Worm (Caenorhabditis elegans) whole organism, young adult: ENCODE results near the gene T14B4.1.

Experiments used
- B0336.3 ChIP-seq: fragments of 200-800 bp; sonication (Bioruptor generic); IDR thresholded peaks from 2 replicates; pipeline ENCODE4 v1.3.6; 2022; ENCODE audit warnings: missing genetic modification characterization, missing compliant biosample characterization
- D2030.7 ChIP-seq: fragments of 200-800 bp; sonication (Bioruptor generic); IDR thresholded peaks from 2 replicates; pipeline ENCODE4 v1.3.6; 2022; ENCODE audit warnings: missing genetic modification reagents, missing genetic modification characterization, missing compliant biosample characterization
- F10E7.11 ChIP-seq: sonication (generic microtip); optimal IDR thresholded peaks from 2 replicates; lab custom pipeline; 2017; ENCODE audit warnings: mild to moderate bottlenecking, missing genetic modification characterization, moderate library complexity, missing compliant biosample characterization
- F33H1.4 ChIP-seq: fragments of 200-800 bp; sonication (Bioruptor generic); IDR thresholded peaks from 2 replicates; pipeline ENCODE4 v1.3.6; 2022; ENCODE audit warnings: missing genetic modification reagents, missing genetic modification characterization, missing compliant biosample characterization
- F39B2.1 ChIP-seq: fragments of 200-800 bp; sonication (Bioruptor generic); IDR thresholded peaks from 2 replicates; pipeline ENCODE4 v1.3.6; 2022; ENCODE audit warnings: missing genetic modification reagents, missing genetic modification characterization, missing compliant biosample characterization
- F57A8.1 ChIP-seq: fragments of 200-800 bp; sonication (Bioruptor generic); optimal IDR thresholded peaks from 2 replicates; lab custom pipeline; 2018; ENCODE audit warnings: mild to moderate bottlenecking, missing genetic modification characterization, moderate library complexity, missing compliant biosample characterization
- F57C9.4 ChIP-seq: sonication (generic microtip); optimal IDR thresholded peaks from 2 replicates; lab custom pipeline; 2017; ENCODE audit warnings: mild to moderate bottlenecking, missing genetic modification characterization, missing compliant biosample characterization
- K11D2.4 ChIP-seq: fragments of 200-800 bp; sonication (Bioruptor generic); IDR thresholded peaks from 2 replicates; pipeline ENCODE4 v1.3.6; 2022; ENCODE audit warnings: missing genetic modification reagents, missing genetic modification characterization, missing compliant biosample characterization
- K12H6.12 ChIP-seq: fragments of 200-800 bp; sonication (Bioruptor generic); optimal IDR thresholded peaks from 2 replicates; lab custom pipeline; 2018; ENCODE audit warnings: mild to moderate bottlenecking, missing genetic modification characterization, missing compliant biosample characterization
- Y67H2A.10 ChIP-seq: fragments of 200-800 bp; sonication (Bioruptor generic); conservative IDR thresholded peaks from 2 replicates; pipeline ENCODE4 v1.3.6; 2022; ENCODE audit warnings: missing genetic modification reagents, missing genetic modification characterization, missing compliant biosample characterization
- ZK185.1 ChIP-seq: sonication (generic microtip); optimal IDR thresholded peaks from 2 replicates; lab custom pipeline; 2016; ENCODE audit warnings: mild to moderate bottlenecking, missing genetic modification characterization, missing compliant biosample characterization; ENCODE audit not compliant: poor library complexity, severe bottlenecking
- aptf-2 ChIP-seq: fragments of 200-800 bp; sonication (Bioruptor generic); conservative IDR thresholded peaks from 2 replicates; pipeline ENCODE4 v1.3.6; 2022; ENCODE audit warnings: missing genetic modification reagents, missing genetic modification characterization, missing compliant biosample characterization
- attf-3 ChIP-seq: fragments of 200-800 bp; sonication (Bioruptor generic); conservative IDR thresholded peaks from 2 replicates; pipeline ENCODE4 v1.3.6; 2022; ENCODE audit warnings: missing genetic modification reagents, missing genetic modification characterization, missing compliant biosample characterization
- chd-7 ChIP-seq: sonication (generic microtip); optimal IDR thresholded peaks from 2 replicates; lab custom pipeline; 2016; ENCODE audit warnings: mild to moderate bottlenecking, missing genetic modification characterization, moderate library complexity, missing compliant biosample characterization
- gei-17 ChIP-seq: fragments of 200-800 bp; sonication (Bioruptor generic); optimal IDR thresholded peaks from 2 replicates; lab custom pipeline; 2018; ENCODE audit warnings: mild to moderate bottlenecking, missing genetic modification characterization, missing compliant biosample characterization
- hlh-12 ChIP-seq: sonication (generic microtip); optimal IDR thresholded peaks from 2 replicates; lab custom pipeline; 2016; ENCODE audit warnings: missing genetic modification characterization, missing compliant biosample characterization
- hlh-26 ChIP-seq: fragments of 200-800 bp; sonication (Bioruptor generic); conservative IDR thresholded peaks from 2 replicates; pipeline ENCODE4 v1.3.6; 2022; ENCODE audit warnings: missing genetic modification reagents, missing genetic modification characterization, missing compliant biosample characterization
- hmg-20 ChIP-seq: fragments of 200-800 bp; sonication (Bioruptor generic); IDR thresholded peaks from 2 replicates; pipeline ENCODE4 v1.3.6; 2022; ENCODE audit warnings: missing genetic modification reagents, missing genetic modification characterization, missing compliant biosample characterization
- hrde-1 ChIP-seq: sonication (generic microtip); optimal IDR thresholded peaks from 2 replicates; lab custom pipeline; 2016; ENCODE audit warnings: missing genetic modification characterization, mild to moderate bottlenecking, missing compliant biosample characterization, moderate library complexity, missing genotype, missing genetic modification reagents, borderline replicate concordance
- let-607 ChIP-seq, 2 experiments: fragments of 200-800 bp in 1 of 2; sonication (Bioruptor generic) in 1 of 2; sonication (generic microtip) in 1 of 2; optimal IDR thresholded peaks; 2 replicates each; lab custom pipeline; 2016 to 2018; ENCODE audit warnings: mild to moderate bottlenecking in 2 of 2, missing compliant biosample characterization in 2 of 2, missing genetic modification characterization in 2 of 2, moderate library complexity in 2 of 2, missing genotype in 1 of 2
- lin-26 ChIP-seq: fragments of 200-800 bp; sonication (Bioruptor generic); IDR thresholded peaks from 2 replicates; pipeline ENCODE4 v1.3.6; 2022; ENCODE audit warnings: missing genetic modification reagents, missing genetic modification characterization, missing compliant biosample characterization
- lin-35 ChIP-seq, 3 experiments: fragments of 150-350 bp in 2 of 3; sonication (generic microtip) in 1 of 3; optimal IDR thresholded peaks; 2 replicates each; lab custom pipeline; 2014 to 2018; ENCODE audit warnings: missing biosample characterization in 3 of 3, missing genetic modification characterization in 3 of 3, missing genetic modification reagents in 3 of 3
- lin-40 ChIP-seq: sonication (generic microtip); optimal IDR thresholded peaks from 2 replicates; lab custom pipeline; 2016; ENCODE audit warnings: missing genetic modification characterization, mild to moderate bottlenecking, missing compliant biosample characterization, missing genotype, missing genetic modification reagents
- lir-1 ChIP-seq: fragments of 200-800 bp; sonication (Bioruptor generic); conservative IDR thresholded peaks from 2 replicates; pipeline ENCODE4 v1.3.6; 2022; ENCODE audit warnings: missing genetic modification reagents, missing genetic modification characterization, missing compliant biosample characterization
- lsl-1 ChIP-seq: fragments of 200-800 bp; sonication (Bioruptor generic); optimal IDR thresholded peaks from 2 replicates; lab custom pipeline; 2018; ENCODE audit warnings: mild to moderate bottlenecking, missing genetic modification characterization, moderate library complexity, missing compliant biosample characterization
- madf-6 ChIP-seq: fragments of 200-800 bp; sonication (Bioruptor generic); IDR thresholded peaks from 2 replicates; pipeline ENCODE4 v1.3.6; 2022; ENCODE audit warnings: missing genetic modification reagents, missing genetic modification characterization, missing compliant biosample characterization
- madf-8 ChIP-seq: fragments of 200-800 bp; sonication (Bioruptor generic); conservative IDR thresholded peaks from 2 replicates; pipeline ENCODE4 v1.3.6; 2022; ENCODE audit warnings: missing genetic modification reagents, missing genetic modification characterization, missing compliant biosample characterization
- mxl-1 ChIP-seq: sonication (generic microtip); optimal IDR thresholded peaks from 2 replicates; lab custom pipeline; 2016; ENCODE audit warnings: missing genetic modification characterization, missing compliant biosample characterization
- nhr-27 ChIP-seq: fragments of 200-800 bp; sonication (Bioruptor generic); optimal IDR thresholded peaks from 2 replicates; lab custom pipeline; 2018; ENCODE audit warnings: mild to moderate bottlenecking, missing genetic modification characterization, moderate library complexity, missing compliant biosample characterization
- nhr-90 ChIP-seq: sonication (generic microtip); optimal IDR thresholded peaks from 2 replicates; lab custom pipeline; 2016; ENCODE audit warnings: missing genotype, mild to moderate bottlenecking, missing genetic modification characterization, missing compliant biosample characterization
- pbrm-1 ChIP-seq: fragments of 200-800 bp; sonication (Bioruptor generic); IDR thresholded peaks from 2 replicates; pipeline ENCODE4 v1.3.6; 2022; ENCODE audit warnings: missing genetic modification reagents, missing genetic modification characterization, missing compliant biosample characterization
- sdz-38 ChIP-seq: sonication (generic microtip); optimal IDR thresholded peaks from 2 replicates; lab custom pipeline; 2016; ENCODE audit warnings: missing genotype, missing genetic modification characterization, missing compliant biosample characterization
- sptf-2 ChIP-seq: fragments of 200-800 bp; sonication (Bioruptor generic); optimal IDR thresholded peaks from 2 replicates; lab custom pipeline; 2018; ENCODE audit warnings: mild to moderate bottlenecking, missing genetic modification characterization, missing compliant biosample characterization
- unc-130 ChIP-seq: sonication (generic microtip); optimal IDR thresholded peaks from 2 replicates; lab custom pipeline; 2016; ENCODE audit warnings: missing genetic modification reagents, missing genetic modification characterization, missing compliant biosample characterization
- zfh-2 ChIP-seq: fragments of 200-800 bp; sonication (Bioruptor generic); conservative IDR thresholded peaks from 2 replicates; pipeline ENCODE4 v1.3.6; 2022; ENCODE audit warnings: missing genetic modification reagents, missing genetic modification characterization, missing compliant biosample characterization
- ztf-28 ChIP-seq: fragments of 200-800 bp; sonication (Bioruptor generic); IDR thresholded peaks from 2 replicates; pipeline ENCODE4 v1.3.6; 2022; ENCODE audit warnings: missing genetic modification reagents, missing genetic modification characterization, missing compliant biosample characterization

Gene T14B4.1

ce11 chrII:6736604-6737003 is at the start of gene T14B4.1:
TSS of gene T14B4.1 (plus strand) at chrII:6736904.
- no peak for TF ChIP-seq zfh-2 (GFP tag; lab: Robert Waterston, UW)
- no peak for TF ChIP-seq hmg-20 (GFP tag; lab: Robert Waterston, UW)
- no peak for TF ChIP-seq attf-3 (GFP tag; lab: Robert Waterston, UW)
- TF ChIP-seq let-607 (tag; optimal IDR thresholded peaks at IDR 0.05; lab: Kevin White, UChicago): no peak
- no peak for TF ChIP-seq aptf-2 (GFP tag; lab: Robert Waterston, UW)

ce11 chrII:6689088-6689487 is 47.6 kb upstream of the T14B4.1 start:
- TF ChIP-seq nhr-90 (tag; lab: Kevin White, UChicago) (no peak), hlh-26 (GFP tag; lab: Robert Waterston, UW) (no peak), F33H1.4 (GFP tag; lab: Robert Waterston, UW) (no peak), unc-130 (GFP tag; lab: Kevin White, UChicago) (no peak), sptf-2 (no peak), nhr-27 (tag; lab: Kevin White, UChicago) (no peak), Y67H2A.10 (GFP tag; lab: Robert Waterston, UW) (no peak), pbrm-1 (GFP tag; lab: Robert Waterston, UW) (no peak), sdz-38 (tag; lab: Kevin White, UChicago) (no peak), D2030.7 (GFP tag; lab: Robert Waterston, UW) (no peak), B0336.3 (no peak), ZK185.1 (tag; lab: Kevin White, UChicago) (no peak), madf-6 (no peak), F10E7.11 (tag; lab: Kevin White, UChicago) (no peak), madf-8 (GFP tag; lab: Robert Waterston, UW) (no peak), lir-1 (GFP tag; lab: Robert Waterston, UW) (no peak), F39B2.1 (GFP tag; lab: Robert Waterston, UW) (no peak), lin-35 (GFP tag; optimal IDR thresholded peaks at IDR 0.05; lab: Kevin White, UChicago) (no peak)

- TF ChIP-seq K12H6.12 (tag; lab: Kevin White, UChicago) (no peak), F33H1.4 (GFP tag; lab: Robert Waterston, UW) (no peak), hlh-12 (no peak), lsl-1 (GFP tag; lab: Kevin White, UChicago) (no peak), K11D2.4 (GFP tag; lab: Robert Waterston, UW) (no peak), madf-8 (GFP tag; lab: Robert Waterston, UW) (no peak), gei-17 (GFP tag; lab: Kevin White, UChicago) (no peak), lin-40 (tag; lab: Kevin White, UChicago) (no peak), hrde-1 (no peak), let-607 (tag; optimal IDR thresholded peaks at IDR 0.05; lab: Kevin White, UChicago) (no peak), madf-6 (no peak), chd-7 (tag; lab: Kevin White, UChicago) (no peak), lin-26 (no peak), ztf-28 (GFP tag; lab: Robert Waterston, UW) (no peak), F57C9.4 (tag; lab: Kevin White, UChicago) (no peak), mxl-1 (tag; lab: Kevin White, UChicago) (no peak), F57A8.1 (GFP tag; lab: Kevin White, UChicago) (no peak), attf-3 (GFP tag; lab: Robert Waterston, UW) (no peak)
Measured at ce11 chrII:6695388-6695787, 41.3 kb upstream of the T14B4.1 start, which contains the start of gene C18H9.5. TSS of gene C18H9.5 (minus strand) at chrII:6695566.
